In the genomic region with DNA sequence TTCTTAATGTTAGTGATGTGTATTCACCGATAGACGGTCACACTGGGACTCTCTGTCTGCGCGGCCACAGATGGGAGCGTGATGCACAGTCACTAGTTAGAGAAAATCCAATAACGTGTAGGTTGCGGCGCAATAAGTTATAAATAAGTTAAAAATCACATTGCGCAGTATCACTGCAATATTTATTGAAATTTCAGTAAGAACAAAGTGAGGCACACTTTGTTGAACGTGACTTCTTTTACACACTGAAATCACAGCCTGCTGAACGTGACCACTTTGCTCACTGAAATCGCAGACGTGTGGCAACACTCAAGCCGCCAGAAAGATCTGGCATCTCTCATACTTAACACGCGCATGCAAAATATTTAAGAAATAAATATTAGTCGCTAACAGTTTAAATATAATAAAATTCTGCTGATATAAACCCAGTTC, we compare ENCODE assay signal across 1 fruit fly cellular context.
TF ChIP-seq lines count a peak whose summit lies in the region.

Gene CG11247, minus strand, starts transcription at position 191 of the 432 bp plus-strand sequence.
Gene Polr2H, plus strand, starts transcription at position 317 of the 432 bp plus-strand sequence.

TF ChIP-seq in whole organism, embryonic, 481 proteins besides CTCF, POLR2A, EP300 and RAD21 (continued from another document and continues in another):
- peak; percentile 85; the same call in 1 of the 2 replicates for TF ChIP-seq cas (GFP tag; IDR thresholded peaks at IDR 0.05; lab: Robert Waterston, UW)
- no peak for TF ChIP-seq sd (tag; optimal IDR thresholded peaks at IDR 0.05; lab: Kevin White, UChicago)
- peak; percentile 83 for TF ChIP-seq Myb (GFP tag; optimal IDR thresholded peaks at IDR 0.05; lab: Kevin White, UChicago)
- peak; percentile 93 for TF ChIP-seq CG34422 (GFP tag; IDR thresholded peaks at IDR 0.05; lab: Robert Waterston, UW)
- peak; percentile 96 for TF ChIP-seq chn (GFP tag; optimal IDR thresholded peaks at IDR 0.05; lab: Kevin White, UChicago)
- peak; percentile 93 for TF ChIP-seq CG1647 (GFP tag; optimal IDR thresholded peaks at IDR 0.05; lab: Kevin White, UChicago)
- peak; percentile 89 for TF ChIP-seq Sox102F (GFP tag; optimal IDR thresholded peaks at IDR 0.05; lab: Kevin White, UChicago)
- TF ChIP-seq CG6689 (GFP tag; IDR thresholded peaks at IDR 0.05; lab: Robert Waterston, UW): peak; percentile 91
- peak; percentile 97 for TF ChIP-seq CG17186 (GFP tag; optimal IDR thresholded peaks at IDR 0.05; lab: Kevin White, UChicago)
- no peak for TF ChIP-seq pros (GFP tag; optimal IDR thresholded peaks at IDR 0.05; lab: Kevin White, UChicago)
- peak; percentile 80 for TF ChIP-seq CG12744 (GFP tag; optimal IDR thresholded peaks at IDR 0.05; lab: Kevin White, UChicago)
- TF ChIP-seq croc (GFP tag; conservative IDR thresholded peaks at IDR 0.05; lab: Robert Waterston, UW): peak; percentile 90
- TF ChIP-seq CG14441 (GFP tag; IDR thresholded peaks at IDR 0.05; lab: Robert Waterston, UW): peak; percentile 94
- TF ChIP-seq Rfx (GFP tag; IDR thresholded peaks at IDR 0.05; lab: Robert Waterston, UW): peak; percentile 96
- TF ChIP-seq Rx (GFP tag; IDR thresholded peaks at IDR 0.05; lab: Robert Waterston, UW): peak; percentile 92
- no peak for TF ChIP-seq run (tag; optimal IDR thresholded peaks at IDR 0.05; lab: Kevin White, UChicago)
- TF ChIP-seq al (GFP tag; IDR thresholded peaks at IDR 0.05; lab: Robert Waterston, UW): peak; percentile 93
- TF ChIP-seq Lpt (GFP tag; optimal IDR thresholded peaks at IDR 0.05; lab: Kevin White, UChicago): no peak
- peak; percentile 79; the same call in 1 of the 3 replicates for TF ChIP-seq C15 (GFP tag; IDR thresholded peaks at IDR 0.05; lab: Robert Waterston, UW)
- peak; percentile 97 for TF ChIP-seq sisA (GFP tag; IDR thresholded peaks at IDR 0.05; lab: Robert Waterston, UW)
- TF ChIP-seq CG1529 (GFP tag; optimal IDR thresholded peaks at IDR 0.05; lab: Kevin White, UChicago): peak; percentile 60
- TF ChIP-seq CG10267 (tag; optimal IDR thresholded peaks at IDR 0.05; lab: Kevin White, UChicago): peak; percentile 88
- peak; percentile 54 for TF ChIP-seq CG10274 (GFP tag; optimal IDR thresholded peaks at IDR 0.05; lab: Kevin White, UChicago)
- peak; percentile 84 for TF ChIP-seq her (GFP tag; optimal IDR thresholded peaks at IDR 0.05; lab: Kevin White, UChicago)
- peak; percentile 81 for TF ChIP-seq GATAe (GFP tag; conservative IDR thresholded peaks at IDR 0.05; lab: Robert Waterston, UW)
- TF ChIP-seq Doc2 (GFP tag; IDR thresholded peaks at IDR 0.05; lab: Robert Waterston, UW): peak; percentile 82
- peak; percentile 95 for TF ChIP-seq CG7786 (GFP tag; optimal IDR thresholded peaks at IDR 0.05; lab: Kevin White, UChicago)
- TF ChIP-seq dysf (GFP tag; IDR thresholded peaks at IDR 0.05; lab: Robert Waterston, UW): peak; percentile 94
- peak; percentile 78 for TF ChIP-seq CG15269 (tag; optimal IDR thresholded peaks at IDR 0.05; lab: Kevin White, UChicago)
- peak; percentile 78 for TF ChIP-seq Fer2 (tag; optimal IDR thresholded peaks at IDR 0.05; lab: Kevin White, UChicago)
- TF ChIP-seq CG1602 (GFP tag; optimal IDR thresholded peaks at IDR 0.05; lab: Kevin White, UChicago): peak; percentile 93
- TF ChIP-seq CG10959 (GFP tag; IDR thresholded peaks at IDR 0.05; lab: Robert Waterston, UW): peak; percentile 73
- TF ChIP-seq Chrac-16 (GFP tag; optimal IDR thresholded peaks at IDR 0.05; lab: Kevin White, UChicago): peak; percentile 95
- peak; percentile 89 to 97 for TF ChIP-seq Pdp1 (GFP tag; optimal IDR thresholded peaks at IDR 0.05; lab: Kevin White, UChicago)
- TF ChIP-seq Atf6 (GFP tag; IDR thresholded peaks at IDR 0.05; lab: Robert Waterston, UW): peak; percentile 85
- peak; percentile 88 for TF ChIP-seq Ets97D (GFP tag; optimal IDR thresholded peaks at IDR 0.05; lab: Kevin White, UChicago)
- peak; percentile 82 for TF ChIP-seq CG3281 (GFP tag; optimal IDR thresholded peaks at IDR 0.05; lab: Kevin White, UChicago)
- TF ChIP-seq CG12659 (GFP tag; optimal IDR thresholded peaks at IDR 0.05; lab: Kevin White, UChicago): peak; percentile 91
- TF ChIP-seq D19A (tag; optimal IDR thresholded peaks at IDR 0.05; lab: Kevin White, UChicago): peak; percentile 58
- peak; percentile 42; the same call in 1 of the 2 replicates for TF ChIP-seq bbx (GFP tag; IDR thresholded peaks at IDR 0.05; lab: Robert Waterston, UW; ENCODE audit: partially characterized antibody)
- TF ChIP-seq dati (GFP tag; IDR thresholded peaks at IDR 0.05; lab: Robert Waterston, UW): peak; percentile 64; the same call in 1 of the 2 replicates
- TF ChIP-seq CG18764 (GFP tag; optimal IDR thresholded peaks at IDR 0.05; lab: Kevin White, UChicago): peak; percentile 88
- TF ChIP-seq Mrtf (GFP tag; IDR thresholded peaks at IDR 0.05; lab: Robert Waterston, UW): peak; percentile 90
- TF ChIP-seq pita (GFP tag; optimal IDR thresholded peaks at IDR 0.05; lab: Kevin White, UChicago): no peak
- peak; percentile 78 for TF ChIP-seq Oli (tag; optimal IDR thresholded peaks at IDR 0.05; lab: Kevin White, UChicago)
- peak; percentile 76 for TF ChIP-seq CG12299 (tag; optimal IDR thresholded peaks at IDR 0.05; lab: Kevin White, UChicago)
- TF ChIP-seq HmgZ (tag; optimal IDR thresholded peaks at IDR 0.05; lab: Kevin White, UChicago): peak; percentile 94
- peak; percentile 81 for TF ChIP-seq CG5245 (GFP tag; optimal IDR thresholded peaks at IDR 0.05; lab: Kevin White, UChicago)
- TF ChIP-seq wor (GFP tag; IDR thresholded peaks at IDR 0.05; lab: Robert Waterston, UW): peak; percentile 86
- TF ChIP-seq CG4328 (GFP tag; optimal IDR thresholded peaks at IDR 0.05; lab: Kevin White, UChicago): peak; percentile 69
- peak; percentile 62 for TF ChIP-seq lbe (GFP tag; optimal IDR thresholded peaks at IDR 0.05; lab: Kevin White, UChicago)
- TF ChIP-seq CG34376 (GFP tag; optimal IDR thresholded peaks at IDR 0.05; lab: Kevin White, UChicago): peak; percentile 27
- TF ChIP-seq YL-1 (GFP tag; optimal IDR thresholded peaks at IDR 0.05; lab: Kevin White, UChicago): peak; percentile 81
- TF ChIP-seq gcm2 (GFP tag; optimal IDR thresholded peaks at IDR 0.05; lab: Kevin White, UChicago): peak; percentile 68
- TF ChIP-seq fd64A (GFP tag; optimal IDR thresholded peaks at IDR 0.05; lab: Kevin White, UChicago): peak; percentile 18
- peak; percentile 59 for TF ChIP-seq nau (GFP tag; optimal IDR thresholded peaks at IDR 0.05; lab: Kevin White, UChicago)
- peak; percentile 83 for TF ChIP-seq Lhr (GFP tag; optimal IDR thresholded peaks at IDR 0.05; lab: Kevin White, UChicago)
- TF ChIP-seq CG8290 (GFP tag; optimal IDR thresholded peaks at IDR 0.05; lab: Kevin White, UChicago): peak; percentile 87
- TF ChIP-seq CG8290 (tag; optimal IDR thresholded peaks at IDR 0.05; lab: Kevin White, UChicago): peak; percentile 51 to 94
- TF ChIP-seq ftz-f1 (GFP tag; optimal IDR thresholded peaks at IDR 0.05; lab: Kevin White, UChicago): peak; percentile 50
- peak; percentile 97 for TF ChIP-seq Hsf (GFP tag; optimal IDR thresholded peaks at IDR 0.05; lab: Kevin White, UChicago)
- peak; percentile 72 for TF ChIP-seq CG15514 (GFP tag; optimal IDR thresholded peaks at IDR 0.05; lab: Kevin White, UChicago)
- TF ChIP-seq Six4 (GFP tag; optimal IDR thresholded peaks at IDR 0.05; lab: Kevin White, UChicago): peak; percentile 81
- TF ChIP-seq jing (GFP tag; optimal IDR thresholded peaks at IDR 0.05; lab: Kevin White, UChicago): peak; percentile 79
- peak; percentile 55 for TF ChIP-seq CG7987 (GFP tag; optimal IDR thresholded peaks at IDR 0.05; lab: Kevin White, UChicago)
- peak; percentile 89 for TF ChIP-seq CG8765 (GFP tag; IDR thresholded peaks at IDR 0.05; lab: Robert Waterston, UW)
- TF ChIP-seq fru (optimal IDR thresholded peaks at IDR 0.05; lab: Kevin White, UChicago): no peak
- TF ChIP-seq CG42726 (GFP tag; IDR thresholded peaks at IDR 0.05; lab: Robert Waterston, UW; ENCODE audit: partially characterized antibody): peak; percentile 38; the same call in 1 of the 2 replicates
- peak; percentile 90 for TF ChIP-seq CG7357 (GFP tag; IDR thresholded peaks at IDR 0.05; lab: Robert Waterston, UW)
- peak; percentile 67 for TF ChIP-seq Bgb (GFP tag; IDR thresholded peaks at IDR 0.05; lab: Robert Waterston, UW; ENCODE audit: partially characterized antibody)
- peak; percentile 72 for TF ChIP-seq dmrt99B (tag; optimal IDR thresholded peaks at IDR 0.05; lab: Kevin White, UChicago)
- TF ChIP-seq sc (optimal IDR thresholded peaks at IDR 0.05; lab: Kevin White, UChicago): no peak
- TF ChIP-seq sc (GFP tag; optimal IDR thresholded peaks at IDR 0.05; lab: Kevin White, UChicago): peak; percentile 53
- TF ChIP-seq E2f1 (GFP tag; IDR thresholded peaks at IDR 0.05; lab: Robert Waterston, UW): peak; percentile 87
- TF ChIP-seq CG2678 (tag; optimal IDR thresholded peaks at IDR 0.05; lab: Kevin White, UChicago): peak; percentile 82
- TF ChIP-seq pnt (GFP tag; optimal IDR thresholded peaks at IDR 0.05; lab: Kevin White, UChicago): peak; percentile 97
- peak; percentile 83 to 88 for TF ChIP-seq Hr51 (GFP tag; optimal IDR thresholded peaks at IDR 0.05; lab: Kevin White, UChicago)
- peak in 1 of 2 experiments; percentile 77 for TF ChIP-seq eve (GFP tag; optimal IDR thresholded peaks at IDR 0.05; lab: Kevin White, UChicago)
- TF ChIP-seq Ssrp (tag; optimal IDR thresholded peaks at IDR 0.05; lab: Kevin White, UChicago): peak; percentile 89
- TF ChIP-seq cg (GFP tag; optimal IDR thresholded peaks at IDR 0.05; lab: Kevin White, UChicago): no peak
- TF ChIP-seq CG3407 (GFP tag; optimal IDR thresholded peaks at IDR 0.05; lab: Kevin White, UChicago): peak; percentile 50
- TF ChIP-seq Nf-YB (GFP tag; optimal IDR thresholded peaks at IDR 0.05; lab: Kevin White, UChicago): peak; percentile 52
- peak; percentile 95 for TF ChIP-seq fu2 (GFP tag; optimal IDR thresholded peaks at IDR 0.05; lab: Kevin White, UChicago)
- TF ChIP-seq CG9817 (tag; optimal IDR thresholded peaks at IDR 0.05; lab: Kevin White, UChicago): peak; percentile 94
- TF ChIP-seq CG17802 (tag; optimal IDR thresholded peaks at IDR 0.05; lab: Kevin White, UChicago): peak; percentile 86
- peak; percentile 97 for TF ChIP-seq zfh2 (GFP tag; optimal IDR thresholded peaks at IDR 0.05; lab: Kevin White, UChicago)
- TF ChIP-seq CG2120 (GFP tag; optimal IDR thresholded peaks at IDR 0.05; lab: Kevin White, UChicago): peak; percentile 97
- peak; percentile 85 for TF ChIP-seq CG13287 (GFP tag; IDR thresholded peaks at IDR 0.05; lab: Robert Waterston, UW; ENCODE audit: partially characterized antibody)
- peak; percentile 94 for TF ChIP-seq sob (GFP tag; IDR thresholded peaks at IDR 0.05; lab: Robert Waterston, UW)
- TF ChIP-seq CG8388 (GFP tag; optimal IDR thresholded peaks at IDR 0.05; lab: Kevin White, UChicago): peak; percentile 81
- 0 out of 2 replicates have a peak, but pooled peaks have one; percentile 62 for TF ChIP-seq CG5953 (GFP tag; IDR thresholded peaks at IDR 0.05; lab: Robert Waterston, UW)
- peak; percentile 87 for TF ChIP-seq NfI (GFP tag; optimal IDR thresholded peaks at IDR 0.05; lab: Kevin White, UChicago)
- peak; percentile 92 for TF ChIP-seq ci (GFP tag; IDR thresholded peaks at IDR 0.05; lab: Robert Waterston, UW)
- peak; percentile 96 for TF ChIP-seq tx (GFP tag; optimal IDR thresholded peaks at IDR 0.05; lab: Kevin White, UChicago)
- TF ChIP-seq usp (GFP tag; optimal IDR thresholded peaks at IDR 0.05; lab: Kevin White, UChicago): no peak
- TF ChIP-seq ind (GFP tag; optimal IDR thresholded peaks at IDR 0.05; lab: Kevin White, UChicago): peak; percentile 97
- peak; percentile 73 for TF ChIP-seq CG14860 (GFP tag; IDR thresholded peaks at IDR 0.05; lab: Robert Waterston, UW; ENCODE audit: partially characterized antibody)
- peak; percentile 93 for TF ChIP-seq CG17361 (GFP tag; IDR thresholded peaks at IDR 0.05; lab: Robert Waterston, UW)
- no peak for TF ChIP-seq corto (GFP tag; optimal IDR thresholded peaks at IDR 0.05; lab: Kevin White, UChicago)
- peak; percentile 89 for TF ChIP-seq CG7839 (tag; optimal IDR thresholded peaks at IDR 0.05; lab: Kevin White, UChicago)
- peak; percentile 84 for TF ChIP-seq luna (GFP tag; optimal IDR thresholded peaks at IDR 0.05; lab: Kevin White, UChicago)
- peak; percentile 84 for TF ChIP-seq rib (GFP tag; IDR thresholded peaks at IDR 0.05; lab: Robert Waterston, UW)
- TF ChIP-seq CG11398 (GFP tag; optimal IDR thresholded peaks at IDR 0.05; lab: Kevin White, UChicago): peak; percentile 81
- TF ChIP-seq CG14965 (GFP tag; optimal IDR thresholded peaks at IDR 0.05; lab: Kevin White, UChicago; ENCODE audit: borderline replicate concordance): peak; percentile 42
- TF ChIP-seq toy (GFP tag; IDR thresholded peaks at IDR 0.05; lab: Robert Waterston, UW): peak; percentile 79; the same call in 1 of the 2 replicates
- TF ChIP-seq crp (GFP tag; optimal IDR thresholded peaks at IDR 0.05; lab: Kevin White, UChicago): peak in 1 of 2 experiments; percentile 66
- peak; percentile 94 for TF ChIP-seq MBD-R2 (GFP tag; IDR thresholded peaks at IDR 0.05; lab: Robert Waterston, UW)
- TF ChIP-seq unpg (GFP tag; optimal IDR thresholded peaks at IDR 0.05; lab: Kevin White, UChicago): peak; percentile 90
- TF ChIP-seq Med (GFP tag; lab: Kevin White, UChicago): peak; percentile 99
- TF ChIP-seq mld (GFP tag; IDR thresholded peaks at IDR 0.05; lab: Robert Waterston, UW; ENCODE audit: partially characterized antibody): no peak
- peak; percentile 59 for TF ChIP-seq oc (tag; optimal IDR thresholded peaks at IDR 0.05; lab: Kevin White, UChicago)
- TF ChIP-seq chm (GFP tag; IDR thresholded peaks at IDR 0.05; lab: Robert Waterston, UW): peak; percentile 82
- no peak for TF ChIP-seq pfk (GFP tag; optimal IDR thresholded peaks at IDR 0.05; lab: Kevin White, UChicago)
- TF ChIP-seq Xrp1 (GFP tag; IDR thresholded peaks at IDR 0.05; lab: Robert Waterston, UW): peak; percentile 89
- TF ChIP-seq CG18011 (GFP tag; optimal IDR thresholded peaks at IDR 0.05; lab: Kevin White, UChicago): peak; percentile 79
- TF ChIP-seq CG2199 (GFP tag; IDR thresholded peaks at IDR 0.05; lab: Robert Waterston, UW): peak; percentile 90
- TF ChIP-seq ttk (GFP tag; IDR thresholded peaks at IDR 0.05; lab: Robert Waterston, UW): peak; percentile 93
- TF ChIP-seq Camta (GFP tag; optimal IDR thresholded peaks at IDR 0.05; lab: Kevin White, UChicago): peak; percentile 91
- peak; percentile 72 for TF ChIP-seq kay (GFP tag; optimal IDR thresholded peaks at IDR 0.05; lab: Kevin White, UChicago)
- peak; percentile 25; the same call in 1 of the 3 replicates for TF ChIP-seq CG7963 (GFP tag; IDR thresholded peaks at IDR 0.05; lab: Robert Waterston, UW; ENCODE audit: partially characterized antibody)
- TF ChIP-seq CG10979 (tag; optimal IDR thresholded peaks at IDR 0.05; lab: Kevin White, UChicago): peak; percentile 81
- TF ChIP-seq Optix (GFP tag; IDR thresholded peaks at IDR 0.05; lab: Robert Waterston, UW): peak; percentile 94
- peak; percentile 91 for TF ChIP-seq NFAT (GFP tag; IDR thresholded peaks at IDR 0.05; lab: Robert Waterston, UW)
